Fruit fly (Drosophila melanogaster): ENCODE results near the gene CG31642.

DNA sequence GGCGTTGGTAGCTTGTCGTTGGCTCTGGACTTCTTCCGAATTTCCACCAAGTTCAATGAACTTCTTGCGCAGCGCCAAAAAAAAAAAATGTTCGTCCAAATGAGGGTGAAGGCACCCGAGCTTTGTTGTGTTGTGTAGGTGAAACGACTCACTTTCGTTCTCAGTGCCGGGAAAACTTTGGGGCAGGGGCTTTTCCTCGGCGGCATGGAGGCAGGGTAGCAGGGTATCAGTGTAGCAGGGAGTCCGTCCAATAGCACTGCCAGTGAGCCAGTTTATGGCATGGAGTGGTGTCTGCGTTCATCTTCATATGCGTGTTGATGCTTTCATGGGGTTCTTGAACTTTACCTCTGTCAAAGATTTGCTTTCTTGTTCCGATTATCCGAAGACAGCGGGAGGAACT lies 44.0 kb upstream of the CG31642 start:
- TF ChIP-seq Crg-1 (GFP tag; optimal IDR thresholded peaks at IDR 0.05) (no peak), toe (GFP tag; optimal IDR thresholded peaks at IDR 0.05) (no peak), pad (GFP tag; optimal IDR thresholded peaks at IDR 0.05) (no peak), CG14711 (tag; optimal IDR thresholded peaks at IDR 0.05) (no peak), cic (GFP tag; optimal IDR thresholded peaks at IDR 0.05) (no peak), cnc (optimal IDR thresholded peaks at IDR 0.05) (no peak), CG7045 (GFP tag; optimal IDR thresholded peaks at IDR 0.05) (no peak), Hr96 (GFP tag; optimal IDR thresholded peaks at IDR 0.05) (no peak)
